Fruit fly (Drosophila melanogaster): ENCODE results near the gene Smyd3.

The Smyd3 gene

DNA sequence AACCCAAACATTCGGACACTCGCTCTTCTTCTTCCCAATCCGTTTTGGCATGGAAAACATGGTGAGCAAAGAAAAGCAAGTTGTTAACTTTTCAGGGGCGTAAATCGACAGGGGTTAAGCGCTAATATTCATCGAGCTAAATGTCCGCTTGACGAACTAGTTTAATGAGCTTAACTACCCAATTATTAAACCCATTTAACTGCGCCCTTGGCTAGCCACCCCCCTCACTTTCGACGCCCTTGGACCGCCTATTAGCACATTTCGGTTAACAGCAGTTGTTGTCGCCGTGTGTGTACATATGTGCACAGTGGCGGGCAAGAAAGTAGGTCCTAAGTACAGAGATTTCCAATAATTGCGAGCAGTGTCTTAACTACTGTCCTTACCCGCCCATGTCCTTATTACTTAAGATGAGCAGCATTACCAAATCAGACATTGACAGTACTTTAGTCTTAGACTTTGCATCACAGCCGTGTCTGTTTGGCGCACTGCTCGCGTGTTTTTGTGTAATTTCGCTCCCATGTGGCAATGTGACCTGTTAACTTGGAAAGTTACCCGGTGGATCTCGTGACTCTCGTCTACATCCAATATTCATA, 19.1 kb downstream of the Smyd3 start (continued):
- peak; percentile 72; the same call in 2 of the 3 replicates for TF ChIP-seq sr (GFP tag; IDR thresholded peaks at IDR 0.05)
- peak; percentile 93 for TF ChIP-seq Xbp1 (GFP tag; optimal IDR thresholded peaks at IDR 0.05)
- peak; percentile 94 for TF ChIP-seq wdn (GFP tag; IDR thresholded peaks at IDR 0.05)
- peak; percentile 95 for TF ChIP-seq Atf6 (GFP tag; IDR thresholded peaks at IDR 0.05)
- peak; percentile 93 for TF ChIP-seq cwo (GFP tag; optimal IDR thresholded peaks at IDR 0.05)
- TF ChIP-seq cad (GFP tag; optimal IDR thresholded peaks at IDR 0.05) = no peak
- no peak for TF ChIP-seq Dfd (GFP tag; optimal IDR thresholded peaks at IDR 0.05)
- no peak for TF ChIP-seq yki (optimal IDR thresholded peaks at IDR 0.05)
- peak; percentile 98 for TF ChIP-seq lilli (GFP tag; optimal IDR thresholded peaks at IDR 0.05)
- TF ChIP-seq CG4820 (GFP tag; optimal IDR thresholded peaks at IDR 0.05) = peak; percentile 75
- peak; percentile 91 for TF ChIP-seq Dek (tag; optimal IDR thresholded peaks at IDR 0.05)
- TF ChIP-seq CG11247 (GFP tag; IDR thresholded peaks at IDR 0.05) = peak; percentile 96
- TF ChIP-seq zfh1 (GFP tag; IDR thresholded peaks at IDR 0.05) = peak; percentile 96
- peak; percentile 92 for TF ChIP-seq gem (tag; optimal IDR thresholded peaks at IDR 0.05)
- peak; percentile 88 for TF ChIP-seq Abd-B (GFP tag; optimal IDR thresholded peaks at IDR 0.05)
- peak; percentile 96 for TF ChIP-seq CHES-1-like (GFP tag; optimal IDR thresholded peaks at IDR 0.05)
- peak; percentile 90 for TF ChIP-seq CG12071 (GFP tag; optimal IDR thresholded peaks at IDR 0.05)
- peak; percentile 95 for TF ChIP-seq Side (GFP tag; optimal IDR thresholded peaks at IDR 0.05)
- TF ChIP-seq mld (GFP tag; IDR thresholded peaks at IDR 0.05; ENCODE audit: partially characterized antibody) = no peak
- TF ChIP-seq CG10959 (GFP tag; IDR thresholded peaks at IDR 0.05) = peak; percentile 47; the same call in 1 of the 2 replicates
- peak; percentile 68 for TF ChIP-seq CG31365 (tag; optimal IDR thresholded peaks at IDR 0.05)
- TF ChIP-seq CG7786 (GFP tag; optimal IDR thresholded peaks at IDR 0.05) = peak; percentile 96
- no peak for TF ChIP-seq Kr (GFP tag; optimal IDR thresholded peaks at IDR 0.05)
- TF ChIP-seq vfl (GFP tag; optimal IDR thresholded peaks at IDR 0.05) = peak; percentile 95
- TF ChIP-seq Hand (GFP tag; optimal IDR thresholded peaks at IDR 0.05) = peak; percentile 88
- no peak for TF ChIP-seq br (optimal IDR thresholded peaks at IDR 0.05)
- TF ChIP-seq CG12659 (GFP tag; optimal IDR thresholded peaks at IDR 0.05) = peak; percentile 93
- TF ChIP-seq lab (GFP tag; optimal IDR thresholded peaks at IDR 0.05) = peak; percentile 97
- peak; percentile 85 for TF ChIP-seq p53 (GFP tag; optimal IDR thresholded peaks at IDR 0.05)
- TF ChIP-seq HLH4C (GFP tag; IDR thresholded peaks at IDR 0.05; ENCODE audit: partially characterized antibody) = no peak
- TF ChIP-seq onecut (GFP tag; IDR thresholded peaks at IDR 0.05) = peak; percentile 74
- no peak for TF ChIP-seq hbn (GFP tag; IDR thresholded peaks at IDR 0.05; ENCODE audit: partially characterized antibody)
- peak; percentile 94 for TF ChIP-seq CG12155 (GFP tag; optimal IDR thresholded peaks at IDR 0.05)
- peak; percentile 81 for TF ChIP-seq CG33213 (GFP tag; optimal IDR thresholded peaks at IDR 0.05)
- peak; percentile 92 for TF ChIP-seq sisA (GFP tag; IDR thresholded peaks at IDR 0.05)
- peak; percentile 78 for TF ChIP-seq ftz-f1 (GFP tag; optimal IDR thresholded peaks at IDR 0.05)
- TF ChIP-seq BtbVII (GFP tag; optimal IDR thresholded peaks at IDR 0.05) = peak; percentile 88
- peak; percentile 66 for TF ChIP-seq gcm (GFP tag; optimal IDR thresholded peaks at IDR 0.05)
- TF ChIP-seq Max (GFP tag; optimal IDR thresholded peaks at IDR 0.05) = peak; percentile 79
- TF ChIP-seq lov (optimal IDR thresholded peaks at IDR 0.05) = no peak
- 0 out of 3 replicates have a peak, but pooled peaks have one; percentile 58 for TF ChIP-seq lov (GFP tag; IDR thresholded peaks at IDR 0.05)
- peak; percentile 75 for TF ChIP-seq Oaz (GFP tag; IDR thresholded peaks at IDR 0.05)
- TF ChIP-seq grau (tag; optimal IDR thresholded peaks at IDR 0.05) = peak; percentile 90
- peak; percentile 87 for TF ChIP-seq CG10654 (GFP tag; optimal IDR thresholded peaks at IDR 0.05)
- TF ChIP-seq phol (tag; optimal IDR thresholded peaks at IDR 0.05) = peak; percentile 78
- TF ChIP-seq CG4424 (GFP tag; optimal IDR thresholded peaks at IDR 0.05) = peak; percentile 86
- TF ChIP-seq Med (GFP tag) = peak; percentile 100
- TF ChIP-seq CG18262 (tag; optimal IDR thresholded peaks at IDR 0.05) = peak; percentile 76
- peak; percentile 89 for TF ChIP-seq pb (GFP tag; optimal IDR thresholded peaks at IDR 0.05)
- peak; percentile 90 for TF ChIP-seq Mad (GFP tag; optimal IDR thresholded peaks at IDR 0.05)
- TF ChIP-seq crp (GFP tag; optimal IDR thresholded peaks at IDR 0.05) = peak in 1 of 2 experiments; percentile 31
